Fruit fly (Drosophila melanogaster) whole organism, adult: Measurements from ENCODE around the gene D12.
A peak's percentile ranks its signal among the peaks of the same experiment; 100 is the strongest.

ENCODE experiments used
- CG12768 ChIP-seq: fragments of 200-800 bp; sonication (Bioruptor generic); optimal IDR thresholded peaks from 2 replicates; lab custom pipeline; 2017; ENCODE audit warnings: missing biosample characterization, missing genetic modification characterization, mild to moderate bottlenecking, moderate library complexity, missing genetic modification reagents
- CG33017 ChIP-seq: fragments of 200-800 bp; sonication (Bioruptor generic); optimal IDR thresholded peaks from 2 replicates; lab custom pipeline; 2018; ENCODE audit warnings: missing biosample characterization, mild to moderate bottlenecking, missing genetic modification characterization, moderate library complexity
- CG7045 ChIP-seq: fragments of 200-800 bp; sonication (Bioruptor generic); optimal IDR thresholded peaks from 2 replicates; lab custom pipeline; 2017; ENCODE audit warnings: missing biosample characterization, mild to moderate bottlenecking, missing genetic modification characterization
- CG7101 ChIP-seq: fragments of 200-800 bp; sonication (Bioruptor generic); optimal IDR thresholded peaks from 2 replicates; lab custom pipeline; 2018; ENCODE audit warnings: missing biosample characterization, mild to moderate bottlenecking, missing genetic modification characterization, moderate library complexity
- Clk ChIP-seq: fragments of 200-800 bp; sonication (Bioruptor generic); optimal IDR thresholded peaks from 2 replicates; lab custom pipeline; 2017; ENCODE audit warnings: missing biosample characterization, missing genetic modification characterization
- Crg-1 ChIP-seq: fragments of 200-800 bp; sonication (Bioruptor generic); optimal IDR thresholded peaks from 2 replicates; lab custom pipeline; 2016; ENCODE audit warnings: missing biosample characterization, missing genetic modification characterization
- Hr96 ChIP-seq: fragments of 200-800 bp; sonication (Bioruptor generic); optimal IDR thresholded peaks from 2 replicates; lab custom pipeline; 2016; ENCODE audit warnings: missing biosample characterization, missing genetic modification characterization
- Mnt ChIP-seq: fragments of 200-800 bp; sonication (Bioruptor generic); optimal IDR thresholded peaks from 2 replicates; lab custom pipeline; 2016; ENCODE audit warnings: missing biosample characterization, mild to moderate bottlenecking, missing genetic modification characterization
- bab1 ChIP-seq: fragments of 200-800 bp; sonication (Bioruptor generic); optimal IDR thresholded peaks from 3 replicates; lab custom pipeline; 2019; ENCODE audit warnings: missing biosample characterization, mild to moderate bottlenecking, missing genetic modification characterization, moderate library complexity
- cic ChIP-seq: fragments of 200-800 bp; sonication (Bioruptor generic); optimal IDR thresholded peaks from 2 replicates; lab custom pipeline; 2017; ENCODE audit warnings: missing biosample characterization, mild to moderate bottlenecking, missing genetic modification characterization, moderate library complexity
- cnc ChIP-seq, 2 experiments: fragments of >200 bp; optimal IDR thresholded peaks; 2 replicates each; lab custom pipeline; 2017
- kay ChIP-seq: fragments of 200-800 bp; sonication (Bioruptor generic); peaks from one replicate; lab custom pipeline; 2016; ENCODE audit warnings: missing biosample characterization, missing genetic modification characterization, borderline replicate concordance
- ovo ChIP-seq: fragments of 200-800 bp; sonication (Bioruptor generic); optimal IDR thresholded peaks from 2 replicates; lab custom pipeline; 2016; ENCODE audit warnings: missing biosample characterization, missing genetic modification characterization
- tj ChIP-seq: fragments of 200-800 bp; sonication (Bioruptor generic); optimal IDR thresholded peaks from 3 replicates; lab custom pipeline; 2017; ENCODE audit warnings: missing biosample characterization, mild to moderate bottlenecking, missing genetic modification characterization, moderate library complexity

DNA sequence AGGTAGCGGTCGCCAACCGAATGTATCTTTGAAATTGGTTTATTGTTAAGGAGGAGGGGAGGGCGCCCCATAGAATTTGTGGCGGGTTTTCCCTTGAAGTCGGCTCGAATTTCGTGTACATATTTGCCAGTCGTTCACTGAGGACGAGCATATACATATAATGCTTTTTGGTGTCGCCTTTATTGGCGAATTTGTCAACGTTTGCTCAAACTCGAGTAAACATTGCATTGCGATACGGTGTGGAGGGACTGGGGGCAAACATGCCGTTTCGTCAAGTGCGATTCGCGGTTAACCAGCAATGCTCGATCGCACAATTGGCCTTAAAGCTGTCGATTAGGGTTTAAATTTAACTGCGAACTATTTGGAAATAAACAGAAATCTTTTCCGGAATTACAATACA lies 19.6 kb downstream of the D12 start:
- no peak for TF ChIP-seq CG7101 (tag; lab: Kevin White, UChicago)
- TF ChIP-seq CG7045 (GFP tag; lab: Kevin White, UChicago): no peak
- no peak for TF ChIP-seq cic (GFP tag; lab: Kevin White, UChicago)
- TF ChIP-seq kay (GFP tag; lab: Kevin White, UChicago): no peak
- no peak for TF ChIP-seq CG12768 (GFP tag; lab: Kevin White, UChicago)
- TF ChIP-seq Clk (GFP tag; lab: Kevin White, UChicago): no peak
- TF ChIP-seq CG33017: no peak
- TF ChIP-seq bab1 (GFP tag; lab: Kevin White, UChicago): no peak
- TF ChIP-seq Crg-1 (GFP tag; lab: Kevin White, UChicago): no peak
- no peak for TF ChIP-seq Mnt (GFP tag; lab: Kevin White, UChicago)
- no peak for TF ChIP-seq cnc (optimal IDR thresholded peaks at IDR 0.05; lab: Kevin White, UChicago)
- TF ChIP-seq tj (GFP tag; lab: Kevin White, UChicago): peak; percentile 91
- TF ChIP-seq Hr96 (GFP tag; lab: Kevin White, UChicago): no peak
- no peak for TF ChIP-seq ovo (GFP tag; lab: Kevin White, UChicago)
